Worm (Caenorhabditis elegans) whole organism, young adult: ENCODE measurements around the gene H04J21.1.
A peak's percentile ranks its signal among the peaks of the same experiment; 100 is the strongest.

Experiments
- C06A6.2 ChIP-seq: fragments of 200-800 bp; sonication (Bioruptor generic); conservative IDR thresholded peaks from 2 replicates; pipeline ENCODE4 v1.3.6; 2022; ENCODE audit warnings: missing genetic modification characterization, missing compliant biosample characterization
- F10E7.11 ChIP-seq: sonication (generic microtip); optimal IDR thresholded peaks from 2 replicates; lab custom pipeline; 2017; ENCODE audit warnings: mild to moderate bottlenecking, missing genetic modification characterization, moderate library complexity, missing compliant biosample characterization
- F22D6.2 ChIP-seq: sonication (generic microtip); optimal IDR thresholded peaks from 2 replicates; lab custom pipeline; 2016; ENCODE audit warnings: mild to moderate bottlenecking, missing genetic modification characterization, missing compliant biosample characterization
- F33H1.4 ChIP-seq: fragments of 200-800 bp; sonication (Bioruptor generic); IDR thresholded peaks from 2 replicates; pipeline ENCODE4 v1.3.6; 2022; ENCODE audit warnings: missing genetic modification reagents, missing genetic modification characterization, missing compliant biosample characterization
- Y79H2A.3 ChIP-seq: fragments of 200-800 bp; sonication (Bioruptor generic); conservative IDR thresholded peaks from 2 replicates; pipeline ENCODE4 v1.3.6; 2022; ENCODE audit warnings: missing genetic modification reagents, missing genetic modification characterization, missing compliant biosample characterization
- attf-3 ChIP-seq: fragments of 200-800 bp; sonication (Bioruptor generic); conservative IDR thresholded peaks from 2 replicates; pipeline ENCODE4 v1.3.6; 2022; ENCODE audit warnings: missing genetic modification reagents, missing genetic modification characterization, missing compliant biosample characterization
- attf-5 ChIP-seq: fragments of 200-800 bp; sonication (Bioruptor generic); optimal IDR thresholded peaks from 2 replicates; lab custom pipeline; 2018; ENCODE audit warnings: mild to moderate bottlenecking, missing genetic modification characterization, missing compliant biosample characterization
- attf-6 ChIP-seq: fragments of 200-800 bp; sonication (Bioruptor generic); IDR thresholded peaks from 2 replicates; pipeline ENCODE4 v1.3.6; 2022; ENCODE audit warnings: missing genetic modification reagents, missing genetic modification characterization, missing compliant biosample characterization
- bed-1 ChIP-seq: fragments of 200-800 bp; sonication (Bioruptor generic); IDR thresholded peaks from 2 replicates; pipeline ENCODE4 v1.3.6; 2022; ENCODE audit warnings: missing genetic modification reagents, missing genetic modification characterization, missing compliant biosample characterization
- bed-2 ChIP-seq: fragments of 200-800 bp; sonication (Bioruptor generic); IDR thresholded peaks from 2 replicates; pipeline ENCODE4 v1.3.6; 2022; ENCODE audit warnings: missing genetic modification reagents, missing genetic modification characterization, missing compliant biosample characterization
- ccch-3 ChIP-seq: fragments of 200-800 bp; sonication (Bioruptor generic); optimal IDR thresholded peaks from 2 replicates; lab custom pipeline; 2018; ENCODE audit warnings: mild to moderate bottlenecking, missing genetic modification characterization, missing compliant biosample characterization
- cebp-1 ChIP-seq, 2 experiments: fragments of 200-800 bp in 1 of 2; sonication (Bioruptor generic) in 1 of 2; sonication (generic microtip) in 1 of 2; IDR thresholded peaks in 1 of 2; optimal IDR thresholded peaks in 1 of 2; 2 replicates each; pipeline versions ENCODE4 v1.3.6 to Lab custom; 2017 to 2022; ENCODE audit warnings: missing compliant biosample characterization in 2 of 2, missing genetic modification characterization in 2 of 2, mild to moderate bottlenecking in 1 of 2, missing genetic modification reagents in 1 of 2, moderate library complexity in 1 of 2
- ceh-100 ChIP-seq: fragments of 200-800 bp; sonication (Bioruptor generic); IDR thresholded peaks from 2 replicates; pipeline ENCODE4 v1.3.6; 2022; ENCODE audit warnings: missing genetic modification reagents, missing genetic modification characterization, missing compliant biosample characterization
- ceh-27 ChIP-seq: fragments of 200-800 bp; sonication (Bioruptor generic); optimal IDR thresholded peaks from 2 replicates; lab custom pipeline; 2018; ENCODE audit warnings: mild to moderate bottlenecking, missing genetic modification characterization, moderate library complexity, missing compliant biosample characterization
- die-1 ChIP-seq: sonication (generic microtip); optimal IDR thresholded peaks from 2 replicates; lab custom pipeline; 2016; ENCODE audit warnings: missing genotype, mild to moderate bottlenecking, missing genetic modification characterization, missing compliant biosample characterization
- dpff-1 ChIP-seq: sonication (generic microtip); optimal IDR thresholded peaks from 2 replicates; lab custom pipeline; 2017; ENCODE audit warnings: mild to moderate bottlenecking, missing genetic modification characterization, missing compliant biosample characterization
- dpl-1 ChIP-seq: fragments of 150-350 bp; optimal IDR thresholded peaks from 2 replicates; lab custom pipeline; 2014; ENCODE audit warnings: missing biosample characterization, missing genetic modification reagents, missing genetic modification characterization
- egrh-3 ChIP-seq: fragments of 200-800 bp; sonication (Bioruptor generic); IDR thresholded peaks from 2 replicates; pipeline ENCODE4 v1.3.6; 2022; ENCODE audit warnings: missing genetic modification reagents, missing genetic modification characterization, missing compliant biosample characterization
- hlh-12 ChIP-seq: sonication (generic microtip); optimal IDR thresholded peaks from 2 replicates; lab custom pipeline; 2016; ENCODE audit warnings: missing genetic modification characterization, missing compliant biosample characterization
- hmg-1.2 ChIP-seq: fragments of 200-800 bp; sonication (Bioruptor generic); IDR thresholded peaks from 2 replicates; pipeline ENCODE4 v1.3.6; 2022; ENCODE audit warnings: missing genetic modification reagents, missing genetic modification characterization, missing compliant biosample characterization
- hsf-1 ChIP-seq: fragments of 200-800 bp; sonication (Bioruptor generic); IDR thresholded peaks from 2 replicates; pipeline ENCODE4 v1.3.6; 2022; ENCODE audit warnings: missing genetic modification reagents, missing genetic modification characterization, missing compliant biosample characterization
- lag-1 ChIP-seq: fragments of 200-800 bp; sonication (Bioruptor generic); IDR thresholded peaks from 2 replicates; pipeline ENCODE4 v1.3.6; 2022; ENCODE audit warnings: missing genetic modification reagents, missing genetic modification characterization, missing compliant biosample characterization
- let-526 ChIP-seq: fragments of 200-800 bp; sonication (Bioruptor generic); IDR thresholded peaks from 2 replicates; pipeline ENCODE4 v1.3.6; 2022; ENCODE audit warnings: missing genetic modification reagents, missing genetic modification characterization, missing compliant biosample characterization
- lin-35 ChIP-seq, 3 experiments: fragments of 150-350 bp in 2 of 3; sonication (generic microtip) in 1 of 3; optimal IDR thresholded peaks; 2 replicates each; lab custom pipeline; 2014 to 2018; ENCODE audit warnings: missing biosample characterization in 3 of 3, missing genetic modification characterization in 3 of 3, missing genetic modification reagents in 3 of 3
- lin-54 ChIP-seq: fragments of 200-800 bp; sonication (Bioruptor generic); optimal IDR thresholded peaks from 2 replicates; lab custom pipeline; 2018; ENCODE audit warnings: mild to moderate bottlenecking, missing genetic modification characterization, missing compliant biosample characterization
- madf-6 ChIP-seq: fragments of 200-800 bp; sonication (Bioruptor generic); IDR thresholded peaks from 2 replicates; pipeline ENCODE4 v1.3.6; 2022; ENCODE audit warnings: missing genetic modification reagents, missing genetic modification characterization, missing compliant biosample characterization
- mcd-1 ChIP-seq: fragments of 200-800 bp; sonication (Bioruptor generic); IDR thresholded peaks from 2 replicates; pipeline ENCODE4 v1.3.6; 2022; ENCODE audit warnings: missing genetic modification reagents, missing genetic modification characterization, missing compliant biosample characterization
- mel-28 ChIP-seq: sonication (generic microtip); optimal IDR thresholded peaks from 2 replicates; lab custom pipeline; 2016; ENCODE audit warnings: borderline replicate concordance, mild to moderate bottlenecking, missing genetic modification characterization, missing compliant biosample characterization
- mes-4 ChIP-seq: sonication (generic microtip); optimal IDR thresholded peaks from 2 replicates; lab custom pipeline; 2016; ENCODE audit warnings: missing genotype, missing genetic modification characterization, missing compliant biosample characterization
- nfya-1 ChIP-seq: sonication (generic microtip); optimal IDR thresholded peaks from 2 replicates; lab custom pipeline; 2017; ENCODE audit warnings: antibody characterized with exemption, missing compliant biosample characterization, missing genetic modification characterization, borderline replicate concordance; ENCODE audit not compliant: insufficient read depth
- nfyb-1 ChIP-seq: fragments of 200-800 bp; sonication (Bioruptor generic); IDR thresholded peaks from 2 replicates; pipeline ENCODE4 v1.3.6; 2022; ENCODE audit warnings: missing genetic modification reagents, missing genetic modification characterization, missing compliant biosample characterization
- nhr-120 ChIP-seq: fragments of 200-800 bp; sonication (Bioruptor generic); IDR thresholded peaks from 2 replicates; pipeline ENCODE4 v1.3.6; 2022; ENCODE audit warnings: missing genetic modification characterization, missing compliant biosample characterization
- nhr-179 ChIP-seq: sonication (generic microtip); optimal IDR thresholded peaks from 2 replicates; lab custom pipeline; 2016; ENCODE audit warnings: mild to moderate bottlenecking, missing genetic modification characterization, missing compliant biosample characterization
- nhr-80 ChIP-seq: sonication (generic microtip); optimal IDR thresholded peaks from 2 replicates; lab custom pipeline; 2016; ENCODE audit warnings: missing genetic modification characterization, missing compliant biosample characterization
- pha-4 ChIP-seq: fragments of 150-350 bp; sonication (generic microtip); optimal IDR thresholded peaks from 2 replicates; lab custom pipeline; 2014; ENCODE audit warnings: missing biosample characterization, missing genetic modification reagents, missing genetic modification characterization
- repo-1 ChIP-seq: sonication (generic microtip); optimal IDR thresholded peaks from 2 replicates; lab custom pipeline; 2017; ENCODE audit warnings: mild to moderate bottlenecking, missing genetic modification characterization, missing compliant biosample characterization
- snpc-4 ChIP-seq, 5 experiments: fragments of 150-350 bp in 1 of 5; sonication (generic microtip) in 4 of 5; optimal IDR thresholded peaks; 2 replicates each; lab custom pipeline; 2014 to 2018; ENCODE audit warnings: missing genetic modification characterization in 5 of 5, missing biosample characterization in 3 of 5, antibody characterized with exemption in 2 of 5, mild to moderate bottlenecking in 2 of 5, missing compliant biosample characterization in 2 of 5, missing genotype in 2 of 5, moderate library complexity in 2 of 5, missing genetic modification reagents in 1 of 5
- tlf-1 ChIP-seq: fragments of 200-800 bp; sonication (Bioruptor generic); optimal IDR thresholded peaks from 2 replicates; lab custom pipeline; 2018; ENCODE audit warnings: mild to moderate bottlenecking, missing genetic modification characterization, missing compliant biosample characterization
- unc-130 ChIP-seq: sonication (generic microtip); optimal IDR thresholded peaks from 2 replicates; lab custom pipeline; 2016; ENCODE audit warnings: missing genetic modification reagents, missing genetic modification characterization, missing compliant biosample characterization
- zfh-2 ChIP-seq: fragments of 200-800 bp; sonication (Bioruptor generic); conservative IDR thresholded peaks from 2 replicates; pipeline ENCODE4 v1.3.6; 2022; ENCODE audit warnings: missing genetic modification reagents, missing genetic modification characterization, missing compliant biosample characterization
- ztf-18 ChIP-seq: sonication (generic microtip); optimal IDR thresholded peaks from 2 replicates; lab custom pipeline; 2016; ENCODE audit warnings: missing genotype, mild to moderate bottlenecking, missing genetic modification characterization, missing compliant biosample characterization
- ztf-26 ChIP-seq: sonication (generic microtip); optimal IDR thresholded peaks from 2 replicates; lab custom pipeline; 2017; ENCODE audit warnings: missing genetic modification characterization, missing compliant biosample characterization
- ztf-28 ChIP-seq: fragments of 200-800 bp; sonication (Bioruptor generic); IDR thresholded peaks from 2 replicates; pipeline ENCODE4 v1.3.6; 2022; ENCODE audit warnings: missing genetic modification reagents, missing genetic modification characterization, missing compliant biosample characterization

H04J21.1 gene

ce11 chrIII:2375918-2376317 is 4.2 kb upstream of the H04J21.1 start, which contains the start of gene H14E04.2 (continued):
- peak; percentile 10 for TF ChIP-seq ceh-27
- no peak for TF ChIP-seq hlh-12 (tag; lab: Kevin White, UChicago)
- TF ChIP-seq tlf-1 (GFP tag; lab: Kevin White, UChicago): peak; percentile 3
- peak; percentile 78 for TF ChIP-seq dpl-1
- no peak for TF ChIP-seq F10E7.11 (tag; lab: Kevin White, UChicago)
- TF ChIP-seq ztf-18 (tag; lab: Kevin White, UChicago): no peak
- TF ChIP-seq nhr-179 (tag; lab: Kevin White, UChicago): no peak
- TF ChIP-seq zfh-2 (GFP tag; lab: Robert Waterston, UW): no peak
- no peak for TF ChIP-seq Y79H2A.3 (GFP tag; lab: Robert Waterston, UW)
- TF ChIP-seq mcd-1: peak; percentile 76
- peak; percentile 18; the same call in 1 of the 2 replicates for TF ChIP-seq hmg-1.2 (GFP tag; lab: Robert Waterston, UW)
- no peak for TF ChIP-seq attf-5 (GFP tag; lab: Kevin White, UChicago)
- TF ChIP-seq attf-3 (GFP tag; lab: Robert Waterston, UW): peak; percentile 97
- TF ChIP-seq madf-6 (GFP tag; lab: Robert Waterston, UW): peak; percentile 74; the same call in 1 of the 2 replicates
- TF ChIP-seq ceh-100 (GFP tag; lab: Robert Waterston, UW): no peak
- TF ChIP-seq repo-1 (tag; lab: Kevin White, UChicago): no peak
- no peak for TF ChIP-seq pha-4 (tag; lab: Kevin White, UChicago)
- TF ChIP-seq F33H1.4 (GFP tag; lab: Robert Waterston, UW): peak; percentile 62
- peak; percentile 51; the same call in 1 of the 2 replicates for TF ChIP-seq nfyb-1 (GFP tag; lab: Robert Waterston, UW)
- no peak for TF ChIP-seq hsf-1
- no peak for TF ChIP-seq nhr-80 (tag; lab: Kevin White, UChicago)
- no peak for TF ChIP-seq cebp-1 (GFP tag; IDR thresholded peaks at IDR 0.05; lab: Robert Waterston, UW)
- TF ChIP-seq cebp-1 (tag; optimal IDR thresholded peaks at IDR 0.05; lab: Kevin White, UChicago): no peak
- TF ChIP-seq dpff-1 (tag; lab: Kevin White, UChicago): no peak
- no peak for TF ChIP-seq mes-4 (tag; lab: Kevin White, UChicago)
- no peak for TF ChIP-seq nhr-120 (GFP tag; lab: Robert Waterston, UW)
- TF ChIP-seq lag-1 (GFP tag; lab: Robert Waterston, UW): no peak
- 0 out of 2 replicates have a peak, but pooled peaks have one; percentile 14 for TF ChIP-seq C06A6.2 (GFP tag; lab: Robert Waterston, UW)
- TF ChIP-seq ztf-26 (tag; lab: Kevin White, UChicago): no peak
- peak in 2 of 3 experiments; percentile 49 to 92 for TF ChIP-seq lin-35 (GFP tag; optimal IDR thresholded peaks at IDR 0.05; lab: Kevin White, UChicago)
- TF ChIP-seq lin-54 (GFP tag; lab: Kevin White, UChicago): peak; percentile 90

ce11 chrIII:2368424-2368823 is 3.3 kb downstream of the H04J21.1 start, which contains the start of gene H04J21.4:
Gene H04J21.4, minus strand, starts transcription at chrIII:2368524.
- TF ChIP-seq snpc-4 (GFP tag; optimal IDR thresholded peaks at IDR 0.05; lab: Kevin White, UChicago): no peak
- no peak for TF ChIP-seq snpc-4 (tag; optimal IDR thresholded peaks at IDR 0.05; lab: Kevin White, UChicago)
- no peak for TF ChIP-seq nfyb-1 (GFP tag; lab: Robert Waterston, UW)
- TF ChIP-seq attf-6 (GFP tag; lab: Robert Waterston, UW): no peak
- no peak for TF ChIP-seq die-1
- TF ChIP-seq nfya-1 (tag; lab: Kevin White, UChicago): no peak
- TF ChIP-seq let-526 (GFP tag; lab: Robert Waterston, UW): no peak
- TF ChIP-seq ceh-100 (GFP tag; lab: Robert Waterston, UW): no peak
- no peak for TF ChIP-seq unc-130 (GFP tag; lab: Kevin White, UChicago)
- TF ChIP-seq F22D6.2 (tag; lab: Kevin White, UChicago): no peak
- TF ChIP-seq madf-6 (GFP tag; lab: Robert Waterston, UW): no peak
- TF ChIP-seq bed-2: no peak
- no peak for TF ChIP-seq bed-1 (GFP tag; lab: Robert Waterston, UW)
- TF ChIP-seq ztf-28 (GFP tag; lab: Robert Waterston, UW): no peak
- no peak for TF ChIP-seq mel-28 (tag; lab: Kevin White, UChicago)
- no peak for TF ChIP-seq zfh-2 (GFP tag; lab: Robert Waterston, UW)
- no peak for TF ChIP-seq egrh-3 (GFP tag; lab: Robert Waterston, UW)
- no peak for TF ChIP-seq ccch-3 (GFP tag; lab: Kevin White, UChicago)
